Worm (Caenorhabditis elegans) whole organism, L1 larva: ENCODE measurements around the gene T26H10.2.
"Not testable (repeated sequence)": the region's sequence is repeated elsewhere in the genome, so short reads cannot be mapped to it uniquely, and the experiment has no call there.

ENCODE experiments used
- C04F5.9 ChIP-seq: sonication (generic microtip); optimal IDR thresholded peaks from 2 replicates; lab custom pipeline; 2016; ENCODE audit warnings: missing genetic modification characterization, missing compliant biosample characterization
- C16A3.4 ChIP-seq: fragments of 150-350 bp; optimal IDR thresholded peaks from 2 replicates; lab custom pipeline; 2014; ENCODE audit warnings: missing biosample characterization, missing genetic modification characterization
- C34B4.2 ChIP-seq: sonication (generic microtip); optimal IDR thresholded peaks from 2 replicates; lab custom pipeline; 2017; ENCODE audit warnings: mild to moderate bottlenecking, missing genetic modification characterization, missing compliant biosample characterization
- F16B12.6 ChIP-seq: fragments of 150-350 bp; optimal IDR thresholded peaks from 2 replicates; lab custom pipeline; 2014; ENCODE audit warnings: missing biosample characterization, missing genetic modification characterization
- aly-2 ChIP-seq: fragments of 150-350 bp; optimal IDR thresholded peaks from 2 replicates; lab custom pipeline; 2014; ENCODE audit warnings: missing biosample characterization, missing genetic modification characterization
- ceh-82 ChIP-seq, 3 experiments: fragments of 150-350 bp in 1 of 3; sonication (generic microtip) in 2 of 3; optimal IDR thresholded peaks; 2 replicates each; lab custom pipeline; 2014 to 2017; ENCODE audit warnings: missing biosample characterization in 3 of 3, missing genetic modification characterization in 3 of 3
- ceh-90 ChIP-seq: sonication (generic microtip); optimal IDR thresholded peaks from 2 replicates; lab custom pipeline; 2016; ENCODE audit warnings: missing genetic modification characterization, missing compliant biosample characterization
- ces-1 ChIP-seq: fragments of 150-350 bp; optimal IDR thresholded peaks from 2 replicates; lab custom pipeline; 2014; ENCODE audit warnings: missing biosample characterization, missing genetic modification reagents, missing genetic modification characterization
- efl-3 ChIP-seq: fragments of 200-800 bp; sonication (Bioruptor generic); optimal IDR thresholded peaks from 2 replicates; lab custom pipeline; 2018; ENCODE audit warnings: mild to moderate bottlenecking, missing genetic modification characterization, missing compliant biosample characterization
- egl-13 ChIP-seq: sonication (generic microtip); optimal IDR thresholded peaks from 2 replicates; lab custom pipeline; 2016; ENCODE audit warnings: missing genotype, missing genetic modification reagents, missing genetic modification characterization, missing compliant biosample characterization
- elt-3 ChIP-seq, 6 experiments: fragments of 150-350 bp in 1 of 6; sonication (generic microtip); optimal IDR thresholded peaks; 2 replicates each; lab custom pipeline; 2017 to 2018; ENCODE audit warnings: missing biosample characterization in 6 of 6, missing genetic modification characterization in 6 of 6, inconsistent platforms in 1 of 6
- fkh-10 ChIP-seq: sonication (generic microtip); optimal IDR thresholded peaks from 2 replicates; lab custom pipeline; 2017; ENCODE audit warnings: missing biosample characterization, missing genetic modification reagents, missing genetic modification characterization
- fos-1 ChIP-seq: fragments of 150-350 bp; optimal IDR thresholded peaks from 2 replicates; lab custom pipeline; 2014; ENCODE audit warnings: missing biosample characterization, missing genetic modification characterization
- irx-1 ChIP-seq: sonication (generic microtip); optimal IDR thresholded peaks from 2 replicates; lab custom pipeline; 2016; ENCODE audit warnings: missing genetic modification characterization, missing compliant biosample characterization
- jun-1 ChIP-seq: fragments of 150-350 bp; optimal IDR thresholded peaks from 2 replicates; lab custom pipeline; 2014; ENCODE audit warnings: missing biosample characterization, missing genetic modification reagents, missing genetic modification characterization
- lir-3 ChIP-seq: sonication (generic microtip); optimal IDR thresholded peaks from 2 replicates; lab custom pipeline; 2016; ENCODE audit warnings: mild to moderate bottlenecking, missing genetic modification characterization, moderate library complexity, missing compliant biosample characterization; ENCODE audit not compliant: poor library complexity
- mab-9 ChIP-seq: fragments of 200-800 bp; sonication (Bioruptor generic); IDR thresholded peaks from 2 replicates; pipeline ENCODE4 v1.3.6; 2022; ENCODE audit warnings: missing genetic modification reagents, missing genetic modification characterization, missing compliant biosample characterization
- mdl-1 ChIP-seq, 2 experiments: fragments of 150-350 bp; optimal IDR thresholded peaks; 2 replicates each; lab custom pipeline; 2014 to 2017; ENCODE audit warnings: missing biosample characterization in 2 of 2, missing genetic modification characterization in 2 of 2, inconsistent platforms in 1 of 2
- mef-2 ChIP-seq: fragments of 150-350 bp; optimal IDR thresholded peaks from 2 replicates; lab custom pipeline; 2014; ENCODE audit warnings: missing biosample characterization, missing genetic modification characterization
- mep-1 ChIP-seq: fragments of 150-350 bp; optimal IDR thresholded peaks from 2 replicates; lab custom pipeline; 2014; ENCODE audit warnings: missing biosample characterization, missing genetic modification characterization
- nhr-12 ChIP-seq: sonication (generic microtip); optimal IDR thresholded peaks from 2 replicates; lab custom pipeline; 2017; ENCODE audit warnings: missing biosample characterization, missing genetic modification characterization
- nhr-19 ChIP-seq: fragments of 200-800 bp; sonication (Bioruptor generic); conservative IDR thresholded peaks from 2 replicates; pipeline ENCODE4 v1.3.6; 2022; ENCODE audit warnings: missing genetic modification characterization, missing compliant biosample characterization
- nhr-237 ChIP-seq: fragments of 150-350 bp; optimal IDR thresholded peaks from 2 replicates; lab custom pipeline; 2014; ENCODE audit warnings: missing biosample characterization, missing genetic modification characterization
- nhr-28 ChIP-seq: fragments of 150-350 bp; optimal IDR thresholded peaks from 2 replicates; lab custom pipeline; 2014; ENCODE audit warnings: missing biosample characterization, missing genetic modification characterization
- nhr-71 ChIP-seq: sonication (generic microtip); optimal IDR thresholded peaks from 2 replicates; lab custom pipeline; 2016; ENCODE audit warnings: mild to moderate bottlenecking, missing genetic modification characterization, moderate library complexity, missing compliant biosample characterization
- nhr-77 ChIP-seq: fragments of 150-350 bp; optimal IDR thresholded peaks from 2 replicates; lab custom pipeline; 2014; ENCODE audit warnings: missing biosample characterization, missing genetic modification characterization
- nhr-90 ChIP-seq: sonication (generic microtip); optimal IDR thresholded peaks from 2 replicates; lab custom pipeline; 2016; ENCODE audit warnings: mild to moderate bottlenecking, missing genetic modification characterization, missing compliant biosample characterization; ENCODE audit not compliant: poor library complexity
- pag-3 ChIP-seq: sonication (generic microtip); optimal IDR thresholded peaks from 2 replicates; lab custom pipeline; 2017; ENCODE audit warnings: missing genetic modification characterization, mild to moderate bottlenecking, missing compliant biosample characterization, antibody characterized with exemption, borderline replicate concordance; ENCODE audit not compliant: insufficient read depth
- skn-1 ChIP-seq: fragments of 150-350 bp; optimal IDR thresholded peaks from 2 replicates; lab custom pipeline; 2014; ENCODE audit warnings: missing biosample characterization, missing genetic modification characterization
- swsn-7 ChIP-seq: sonication (generic microtip); optimal IDR thresholded peaks from 2 replicates; lab custom pipeline; 2016; ENCODE audit warnings: missing genetic modification characterization, missing compliant biosample characterization
- tlp-1 ChIP-seq: fragments of 150-350 bp; optimal IDR thresholded peaks from 2 replicates; lab custom pipeline; 2014; ENCODE audit warnings: missing biosample characterization, missing genetic modification characterization
- unc-130 ChIP-seq: fragments of 150-350 bp; optimal IDR thresholded peaks from 2 replicates; lab custom pipeline; 2017; ENCODE audit warnings: missing biosample characterization, missing genetic modification characterization, inconsistent platforms
- unc-30 ChIP-seq: sonication (generic microtip); optimal IDR thresholded peaks from 2 replicates; lab custom pipeline; 2017; ENCODE audit warnings: missing biosample characterization, missing genetic modification characterization
- unc-86 ChIP-seq: sonication (generic microtip); optimal IDR thresholded peaks from 2 replicates; lab custom pipeline; 2016; ENCODE audit warnings: missing genetic modification characterization, missing compliant biosample characterization
- unc-98 ChIP-seq: fragments of 200-800 bp; sonication (Bioruptor generic); IDR thresholded peaks from 2 replicates; pipeline ENCODE4 v1.3.6; 2022; ENCODE audit warnings: missing genetic modification characterization, missing compliant biosample characterization
- ztf-4 ChIP-seq: fragments of 150-350 bp; optimal IDR thresholded peaks from 2 replicates; lab custom pipeline; 2014; ENCODE audit warnings: missing biosample characterization, missing genetic modification characterization

T26H10.2 gene

DNA sequence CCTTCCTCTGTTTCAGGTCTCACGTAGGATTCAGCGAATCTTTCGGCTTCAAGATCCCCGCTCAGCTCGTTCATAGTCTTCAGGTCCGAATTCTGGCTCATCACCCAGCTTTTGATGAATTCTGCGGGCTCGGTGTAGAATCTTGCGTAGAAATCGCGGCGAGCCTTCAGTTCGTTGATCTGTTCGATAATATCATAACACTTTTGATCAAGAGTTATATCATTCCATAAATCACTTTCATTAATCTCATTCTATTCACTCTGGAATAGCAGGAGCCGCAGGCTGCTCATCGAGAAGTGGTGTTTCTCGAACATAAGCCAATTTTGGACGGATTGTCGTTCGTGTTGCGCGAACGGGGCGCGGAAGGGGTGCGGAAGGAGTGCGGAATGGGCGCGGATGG lies 29.4 kb downstream of the T26H10.2 start, which contains the start of gene K03B8.4:
K03B8.4 (minus strand) TSS at position 101 of the 400 bp plus-strand sequence.
- TF ChIP-seq tlp-1 (tag; lab: Kevin White, UChicago); mef-2; nhr-237: not testable (repeated sequence)

DNA sequence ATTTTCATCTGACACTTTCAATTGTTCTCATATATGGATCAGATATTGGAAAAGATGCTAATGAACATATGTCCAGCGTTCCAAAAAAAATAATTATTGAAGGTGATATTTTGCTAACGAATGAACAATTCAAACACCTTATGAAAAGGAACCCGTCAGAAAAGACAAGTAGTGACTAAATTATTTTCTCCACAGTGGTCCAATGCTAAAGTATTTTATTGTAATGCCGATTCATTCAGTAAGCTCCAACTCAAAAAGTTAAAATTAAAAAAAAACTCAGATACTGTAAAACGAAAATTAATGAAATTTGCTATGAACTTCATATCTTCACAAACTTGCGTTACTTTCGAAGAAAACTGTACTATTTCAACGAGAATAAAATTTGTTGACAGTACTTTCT lies 32.4 kb downstream of the T26H10.2 start, which contains the start of gene nas-16:
nas-16 (plus strand) TSS at position 301 of the 400 bp plus-strand sequence.
- TF ChIP-seq efl-3 (GFP tag; lab: Kevin White, UChicago) (no peak), unc-86 (tag; lab: Kevin White, UChicago) (no peak), unc-98 (GFP tag; lab: Robert Waterston, UW) (no peak), jun-1 (tag; lab: Kevin White, UChicago) (no peak), C04F5.9 (tag; lab: Kevin White, UChicago) (no peak), swsn-7 (tag; lab: Kevin White, UChicago) (no peak), C34B4.2 (tag; lab: Kevin White, UChicago) (no peak), nhr-77 (tag; lab: Kevin White, UChicago) (no peak), aly-2 (no peak)

DNA sequence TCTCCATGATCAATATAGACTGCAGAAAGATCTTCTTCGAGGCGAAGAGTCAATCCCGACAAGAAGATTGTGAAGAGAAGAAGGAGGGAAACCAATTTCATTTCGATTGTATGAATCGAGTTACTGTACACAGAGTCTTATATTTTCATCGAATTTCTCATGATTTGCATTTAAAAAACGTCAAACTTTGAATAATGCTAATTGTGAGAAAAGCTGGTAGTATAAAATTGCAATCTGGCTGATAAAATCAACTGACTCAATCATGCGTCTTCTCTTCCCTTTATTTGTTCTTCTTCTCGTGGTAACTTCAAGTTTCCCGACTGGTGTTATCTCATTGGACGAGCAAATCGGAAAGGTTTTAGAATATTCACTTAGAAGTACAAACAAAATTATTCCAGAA lies 34.1 kb downstream of the T26H10.2 start, which contains the start of the genes K03B8.11 and K03B8.14:
K03B8.11 (minus strand) TSS at position 101 of the 400 bp plus-strand sequence.
K03B8.14 (plus strand) TSS at position 110 of the 400 bp plus-strand sequence.
- no peak for TF ChIP-seq nhr-28 (tag; lab: Kevin White, UChicago)
- TF ChIP-seq efl-3 (GFP tag; lab: Kevin White, UChicago) = no peak
- TF ChIP-seq fkh-10 = no peak
- TF ChIP-seq C16A3.4 = no peak
- TF ChIP-seq nhr-90 (tag; lab: Kevin White, UChicago) = no peak
- TF ChIP-seq egl-13 = no peak
- TF ChIP-seq ztf-4 (tag; lab: Kevin White, UChicago) = no peak
- TF ChIP-seq F16B12.6 (tag; lab: Kevin White, UChicago) = no peak
- TF ChIP-seq unc-130 (tag; lab: Kevin White, UChicago) = no peak
- no peak for TF ChIP-seq nhr-12 (tag; lab: Kevin White, UChicago)
- TF ChIP-seq mdl-1 (tag; optimal IDR thresholded peaks at IDR 0.05; lab: Kevin White, UChicago) = no peak
- no peak for TF ChIP-seq lir-3 (tag; lab: Kevin White, UChicago)
- no peak for TF ChIP-seq pag-3
- TF ChIP-seq mab-9 (GFP tag; lab: Robert Waterston, UW) = no peak
- TF ChIP-seq C04F5.9 (tag; lab: Kevin White, UChicago) = no peak

DNA sequence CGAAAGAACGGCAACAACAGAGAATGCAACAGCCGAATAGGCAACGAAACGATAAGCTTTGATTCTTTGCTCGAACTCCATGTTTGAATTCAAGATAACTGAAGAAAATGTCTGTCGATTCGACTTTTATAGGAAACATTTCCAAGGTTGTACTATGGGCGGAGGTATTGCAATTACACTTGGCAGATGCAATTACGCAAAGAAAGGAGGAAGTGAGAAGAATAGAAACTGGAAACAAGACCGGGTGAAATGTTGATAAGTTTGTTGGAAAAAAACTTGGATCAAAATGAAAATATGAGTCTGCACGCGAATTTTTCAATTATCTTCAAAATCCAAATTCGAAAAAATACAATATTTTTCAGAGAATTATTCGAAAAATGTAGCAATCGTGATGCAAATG lies 34.7 kb downstream of the T26H10.2 start, which contains the start of gene col-155:
col-155 (minus strand) TSS at position 101 of the 400 bp plus-strand sequence.
- TF ChIP-seq skn-1 (tag; lab: Kevin White, UChicago) (no peak), unc-98 (GFP tag; lab: Robert Waterston, UW) (no peak), nhr-19 (no peak), mep-1 (no peak), ces-1 (GFP tag; lab: Kevin White, UChicago) (no peak), unc-30 (tag; lab: Kevin White, UChicago) (no peak), nhr-90 (tag; lab: Kevin White, UChicago) (no peak), swsn-7 (tag; lab: Kevin White, UChicago) (no peak), mef-2 (no peak), nhr-71 (tag; lab: Kevin White, UChicago) (no peak), irx-1 (tag; lab: Kevin White, UChicago) (no peak), ceh-82 (tag; optimal IDR thresholded peaks at IDR 0.05; lab: Kevin White, UChicago) (no peak), F16B12.6 (tag; lab: Kevin White, UChicago) (no peak), mdl-1 (tag; optimal IDR thresholded peaks at IDR 0.05; lab: Kevin White, UChicago) (no peak), ceh-90 (tag; lab: Kevin White, UChicago) (no peak)

DNA sequence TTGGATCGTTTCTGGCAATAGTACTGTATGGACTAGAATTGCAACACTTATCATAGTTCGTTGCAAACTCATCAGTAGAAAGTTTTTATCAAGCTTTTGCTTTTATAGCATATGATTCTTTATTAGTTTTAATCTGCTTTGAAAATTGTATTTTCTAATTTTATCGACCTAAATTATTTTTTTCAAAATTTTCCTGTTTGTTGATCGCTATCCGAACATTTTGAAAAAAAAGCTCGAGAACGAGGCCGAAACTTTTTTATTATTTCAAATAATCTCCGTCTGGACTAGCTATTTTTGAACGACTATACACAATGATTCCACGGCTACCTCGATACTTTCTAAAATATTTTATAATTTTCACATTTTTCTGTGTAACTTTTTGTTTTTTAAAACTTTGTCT lies 38.0 kb downstream of the T26H10.2 start, which contains the start of gene F55C10.4:
F55C10.4 (plus strand) TSS at position 301 of the 400 bp plus-strand sequence.
- no peak for TF ChIP-seq C04F5.9 (tag; lab: Kevin White, UChicago)
- no peak for TF ChIP-seq elt-3 (tag; optimal IDR thresholded peaks at IDR 0.05; lab: Kevin White, UChicago)
- TF ChIP-seq fos-1 (tag; lab: Kevin White, UChicago) = no peak
- no peak for TF ChIP-seq egl-13
